Fruit fly (Drosophila melanogaster): ENCODE results near the gene Dad.

Dad gene

dm6 chr3R:17056183-17056904 is 2.5 kb downstream of the Dad start:
- TF ChIP-seq CG12605 (GFP tag; IDR thresholded peaks at IDR 0.05) (peak; percentile 61), Ets98B (GFP tag; IDR thresholded peaks at IDR 0.05) (peak; percentile 74; the same call in 1 of the 2 replicates), Snoo (tag; optimal IDR thresholded peaks at IDR 0.05) (peak; percentile 63), Pif1B (GFP tag; optimal IDR thresholded peaks at IDR 0.05) (peak; percentile 60), CG17806 (tag; optimal IDR thresholded peaks at IDR 0.05) (no peak), CG14655 (GFP tag; optimal IDR thresholded peaks at IDR 0.05) (peak; percentile 35), rn (GFP tag; IDR thresholded peaks at IDR 0.05) (peak; percentile 46; the same call in 1 of the 2 replicates), EcR (GFP tag; optimal IDR thresholded peaks at IDR 0.05) (peak; percentile 85), CG15710 (tag; optimal IDR thresholded peaks at IDR 0.05) (peak; percentile 51), CG9948 (tag; optimal IDR thresholded peaks at IDR 0.05) (no peak), CG8301 (tag; optimal IDR thresholded peaks at IDR 0.05) (peak; percentile 24), D1 (tag; optimal IDR thresholded peaks at IDR 0.05) (peak; percentile 40), fd96Ca (GFP tag; IDR thresholded peaks at IDR 0.05) (no peak), gl (tag; optimal IDR thresholded peaks at IDR 0.05) (peak; percentile 72), CG4496 (GFP tag; IDR thresholded peaks at IDR 0.05) (peak; percentile 74), Pif1A (GFP tag; optimal IDR thresholded peaks at IDR 0.05) (peak; percentile 51), CG34367 (tag; optimal IDR thresholded peaks at IDR 0.05) (no peak), CG10348 (GFP tag; IDR thresholded peaks at IDR 0.05) (no peak), CG13204 (GFP tag; optimal IDR thresholded peaks at IDR 0.05) (peak; percentile 99), CG8159 (tag; optimal IDR thresholded peaks at IDR 0.05) (peak; percentile 18), CG32121 (GFP tag; IDR thresholded peaks at IDR 0.05) (peak; percentile 60)

DNA sequence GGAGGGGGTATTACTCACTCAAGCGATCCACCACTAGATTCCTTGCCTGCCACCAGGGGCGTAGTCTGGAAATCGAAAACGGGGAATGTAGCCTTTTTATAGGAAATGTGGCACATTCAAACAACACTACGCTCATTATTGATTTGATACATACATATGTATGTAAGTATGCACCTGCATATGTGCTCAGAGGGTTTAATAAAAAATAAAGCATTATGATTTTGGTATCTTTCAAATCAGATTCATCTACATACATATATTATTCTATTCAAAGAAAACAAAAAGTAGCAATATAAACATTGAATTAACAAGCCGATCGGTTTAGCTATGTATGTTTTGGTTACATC is 3.1 kb downstream of the Dad start:
- TF ChIP-seq CG17806 (tag; optimal IDR thresholded peaks at IDR 0.05) (peak; percentile 52), Ets98B (GFP tag; IDR thresholded peaks at IDR 0.05) (peak; percentile 7; the same call in 1 of the 2 replicates), Pif1A (GFP tag; optimal IDR thresholded peaks at IDR 0.05) (peak; percentile 70), CG34367 (tag; optimal IDR thresholded peaks at IDR 0.05) (peak; percentile 16), EcR (GFP tag; optimal IDR thresholded peaks at IDR 0.05) (no peak), D1 (tag; optimal IDR thresholded peaks at IDR 0.05) (no peak), Snoo (tag; optimal IDR thresholded peaks at IDR 0.05) (peak; percentile 2), CG14655 (GFP tag; optimal IDR thresholded peaks at IDR 0.05) (peak; percentile 78), Pif1B (GFP tag; optimal IDR thresholded peaks at IDR 0.05) (peak; percentile 22), CG9948 (tag; optimal IDR thresholded peaks at IDR 0.05) (peak; percentile 62), CG8159 (tag; optimal IDR thresholded peaks at IDR 0.05) (peak; percentile 70), CG12605 (GFP tag; IDR thresholded peaks at IDR 0.05) (peak; percentile 39; the same call in 1 of the 2 replicates), CG10348 (GFP tag; IDR thresholded peaks at IDR 0.05) (no peak), CG8301 (tag; optimal IDR thresholded peaks at IDR 0.05) (peak; percentile 71), CG32121 (GFP tag; IDR thresholded peaks at IDR 0.05) (no peak; the same call in 1 of the 2 replicates), CG15710 (tag; optimal IDR thresholded peaks at IDR 0.05) (peak; percentile 44), fd96Ca (GFP tag; IDR thresholded peaks at IDR 0.05) (no peak; the same call in 2 of the 3 replicates), rn (GFP tag; IDR thresholded peaks at IDR 0.05) (no peak), CG4496 (GFP tag; IDR thresholded peaks at IDR 0.05) (peak; percentile 43)

DNA sequence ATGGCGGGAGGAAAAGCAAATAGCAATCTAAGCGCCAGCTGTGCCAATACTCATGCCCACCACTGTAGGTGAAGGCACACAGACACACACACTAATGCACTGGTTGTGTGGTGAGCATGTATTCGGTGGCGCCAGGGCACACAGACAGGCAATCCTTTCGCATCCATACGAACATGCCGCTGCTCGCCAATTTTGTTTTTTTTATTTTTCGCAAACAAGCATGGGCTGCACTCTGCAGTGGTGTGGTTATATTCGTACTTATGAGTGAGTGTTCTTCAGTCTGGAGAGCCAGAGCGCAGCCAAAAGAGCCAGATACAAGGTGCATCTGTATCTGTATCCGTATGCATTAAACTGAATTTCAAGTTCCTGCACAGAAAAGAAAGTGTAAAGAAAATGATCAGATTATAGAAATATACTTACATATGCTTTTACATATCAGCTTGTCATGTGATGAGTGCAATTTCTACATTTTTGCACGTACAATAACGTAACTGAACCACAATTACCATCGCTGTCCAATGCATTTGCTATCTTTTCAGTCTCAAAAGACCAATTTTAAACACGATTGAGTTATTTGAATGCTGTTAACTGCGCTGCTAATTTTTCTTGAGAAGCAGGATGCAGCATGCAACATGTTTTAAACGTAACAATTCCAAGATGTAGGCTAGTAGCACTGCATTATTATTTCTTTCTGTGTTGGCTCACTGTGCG is 5.4 kb downstream of the Dad start:
- TF ChIP-seq CG12605 (GFP tag; IDR thresholded peaks at IDR 0.05) (peak; percentile 9; the same call in 1 of the 2 replicates), Pif1B (GFP tag; optimal IDR thresholded peaks at IDR 0.05) (peak; percentile 81), CG9948 (tag; optimal IDR thresholded peaks at IDR 0.05) (peak; percentile 91), CG10348 (GFP tag; IDR thresholded peaks at IDR 0.05) (peak; percentile 58), CG14655 (GFP tag; optimal IDR thresholded peaks at IDR 0.05) (peak; percentile 96), EcR (GFP tag; optimal IDR thresholded peaks at IDR 0.05) (peak; percentile 55), CG17806 (tag; optimal IDR thresholded peaks at IDR 0.05) (peak; percentile 78), CG34367 (tag; optimal IDR thresholded peaks at IDR 0.05) (peak; percentile 86), CG8301 (tag; optimal IDR thresholded peaks at IDR 0.05) (peak; percentile 93), fd96Ca (GFP tag; IDR thresholded peaks at IDR 0.05) (peak; percentile 80), D1 (tag; optimal IDR thresholded peaks at IDR 0.05) (peak; percentile 65), CG15710 (tag; optimal IDR thresholded peaks at IDR 0.05) (peak; percentile 88), CG32121 (GFP tag; IDR thresholded peaks at IDR 0.05) (peak; percentile 42; the same call in 1 of the 2 replicates), gl (tag; optimal IDR thresholded peaks at IDR 0.05) (peak; percentile 54), Pif1A (GFP tag; optimal IDR thresholded peaks at IDR 0.05) (peak; percentile 80), Ets98B (GFP tag; IDR thresholded peaks at IDR 0.05) (peak; percentile 58), CG13204 (GFP tag; optimal IDR thresholded peaks at IDR 0.05) (peak; percentile 85), CG4496 (GFP tag; IDR thresholded peaks at IDR 0.05) (peak; percentile 66), rn (GFP tag; IDR thresholded peaks at IDR 0.05) (peak; percentile 68), Snoo (tag; optimal IDR thresholded peaks at IDR 0.05) (peak; percentile 72), CG8159 (tag; optimal IDR thresholded peaks at IDR 0.05) (peak; percentile 91)

- TF ChIP-seq rn (GFP tag; IDR thresholded peaks at IDR 0.05): no peak
- TF ChIP-seq CG13204 (GFP tag; optimal IDR thresholded peaks at IDR 0.05): peak; percentile 78
These were observed 6.0 kb downstream of the Dad start for dm6 chr3R:17059811-17060169.

- no peak; the same call in 1 of the 2 replicates for TF ChIP-seq rn (GFP tag; IDR thresholded peaks at IDR 0.05)
- no peak; the same call in 1 of the 2 replicates for TF ChIP-seq CG32121 (GFP tag; IDR thresholded peaks at IDR 0.05)
- TF ChIP-seq Pif1A (GFP tag; optimal IDR thresholded peaks at IDR 0.05): peak; percentile 77
- peak; percentile 70 for TF ChIP-seq CG15710 (tag; optimal IDR thresholded peaks at IDR 0.05)
- TF ChIP-seq Pif1B (GFP tag; optimal IDR thresholded peaks at IDR 0.05): peak; percentile 74
- peak; percentile 79 for TF ChIP-seq CG8159 (tag; optimal IDR thresholded peaks at IDR 0.05)
- peak; percentile 65 for TF ChIP-seq D1 (tag; optimal IDR thresholded peaks at IDR 0.05)
- peak; percentile 75 for TF ChIP-seq CG9948 (tag; optimal IDR thresholded peaks at IDR 0.05)
- TF ChIP-seq CG34367 (tag; optimal IDR thresholded peaks at IDR 0.05): peak; percentile 39
- peak; percentile 78 for TF ChIP-seq CG8301 (tag; optimal IDR thresholded peaks at IDR 0.05)
- TF ChIP-seq gl (tag; optimal IDR thresholded peaks at IDR 0.05): peak; percentile 13
- TF ChIP-seq CG4496 (GFP tag; IDR thresholded peaks at IDR 0.05): peak; percentile 77
- TF ChIP-seq CG17806 (tag; optimal IDR thresholded peaks at IDR 0.05): peak; percentile 67
- 0 out of 3 replicates have a peak, but pooled peaks have one; percentile 6 for TF ChIP-seq fd96Ca (GFP tag; IDR thresholded peaks at IDR 0.05)
- TF ChIP-seq CG12605 (GFP tag; IDR thresholded peaks at IDR 0.05): 0 out of 2 replicates have a peak, but pooled peaks have one; percentile 29
- TF ChIP-seq Ets98B (GFP tag; IDR thresholded peaks at IDR 0.05): peak; percentile 42
- TF ChIP-seq CG14655 (GFP tag; optimal IDR thresholded peaks at IDR 0.05): peak; percentile 90
- no peak for TF ChIP-seq CG13204 (GFP tag; optimal IDR thresholded peaks at IDR 0.05)
- no peak for TF ChIP-seq EcR (GFP tag; optimal IDR thresholded peaks at IDR 0.05)
These were observed 6.4 kb downstream of the Dad start for dm6 chr3R:17060244-17060664.

All from whole organism, pupa.